Fruit fly (Drosophila melanogaster): Measurements from ENCODE around the gene CG10005.

dm6 chr3R:11978278-11978677 lies 1.3 kb upstream of the CG10005 start:
- TF ChIP-seq psq (optimal IDR thresholded peaks at IDR 0.05) (no peak), Dll (optimal IDR thresholded peaks at IDR 0.05) (no peak)

Measured in whole organism.